Fruit fly (Drosophila melanogaster) whole organism, embryonic: ENCODE data around the gene CG13623.
A peak's percentile ranks its signal among the peaks of the same experiment; 100 is the strongest.

Experiments used
- Aef1 ChIP-seq: fragments of 200-800 bp; sonication (Bioruptor generic); IDR thresholded peaks from 3 replicates; pipeline ENCODE4 v1.3.6; 2022; ENCODE audit warnings: missing biosample characterization, missing genetic modification characterization
- Atf6 ChIP-seq: fragments of 200-800 bp; sonication (Bioruptor generic); IDR thresholded peaks from 2 replicates; pipeline ENCODE4 v1.3.6; 2022; ENCODE audit warnings: missing biosample characterization, missing genetic modification characterization
- Bdp1 ChIP-seq: fragments of 200-800 bp; sonication (Bioruptor generic); optimal IDR thresholded peaks from 3 replicates; lab custom pipeline; 2016; ENCODE audit warnings: missing biosample characterization, missing genetic modification characterization
- Bgb ChIP-seq: fragments of 200-800 bp; sonication (Bioruptor generic); IDR thresholded peaks from 2 replicates; pipeline ENCODE4 v1.3.6; 2022; ENCODE audit warnings: missing biosample characterization, missing genetic modification characterization; ENCODE audit not compliant: partially characterized antibody
- CG11093 ChIP-seq: fragments of 200-800 bp; sonication (Bioruptor generic); IDR thresholded peaks from 3 replicates; pipeline ENCODE4 v1.3.6; 2022; ENCODE audit warnings: missing biosample characterization, missing genetic modification characterization
- CG11695 ChIP-seq: fragments of 200-800 bp; sonication (Bioruptor generic); IDR thresholded peaks from 3 replicates; pipeline ENCODE4 v1.3.6; 2022; ENCODE audit warnings: missing biosample characterization, missing genetic modification characterization
- CG12155 ChIP-seq: fragments of 200-800 bp; sonication (Bioruptor generic); optimal IDR thresholded peaks from 3 replicates; lab custom pipeline; 2016; ENCODE audit warnings: missing biosample characterization, missing genetic modification characterization
- CG12391 ChIP-seq: fragments of 200-800 bp; sonication (Bioruptor generic); optimal IDR thresholded peaks from 3 replicates; lab custom pipeline; 2018; ENCODE audit warnings: missing biosample characterization, mild to moderate bottlenecking, missing genetic modification characterization, moderate library complexity
- CG1602 ChIP-seq: fragments of 200-800 bp; sonication (Bioruptor generic); optimal IDR thresholded peaks from 3 replicates; lab custom pipeline; 2016; ENCODE audit warnings: missing biosample characterization, missing genetic modification characterization
- CG17186 ChIP-seq: fragments of 200-800 bp; sonication (Bioruptor generic); optimal IDR thresholded peaks from 3 replicates; lab custom pipeline; 2017; ENCODE audit warnings: missing biosample characterization, missing genetic modification reagents, missing genetic modification characterization
- CG17328 ChIP-seq: fragments of 200-800 bp; sonication (Bioruptor generic); IDR thresholded peaks from 2 replicates; pipeline ENCODE4 v1.3.6; 2022; ENCODE audit warnings: missing biosample characterization, missing genetic modification characterization
- CG2712 ChIP-seq: fragments of 200-800 bp; optimal IDR thresholded peaks from 3 replicates; lab custom pipeline; 2019; ENCODE audit warnings: missing biosample characterization, mild to moderate bottlenecking, missing genetic modification characterization, moderate library complexity
- CG30403 ChIP-seq: fragments of 200-800 bp; sonication (Bioruptor generic); optimal IDR thresholded peaks from 3 replicates; lab custom pipeline; 2016; ENCODE audit warnings: missing biosample characterization, missing genetic modification characterization
- CG31365 ChIP-seq: fragments of 200-800 bp; sonication (Bioruptor generic); optimal IDR thresholded peaks from 2 replicates; lab custom pipeline; 2018; ENCODE audit warnings: missing biosample characterization, mild to moderate bottlenecking, missing genetic modification characterization
- CG34376 ChIP-seq: fragments of 200-800 bp; sonication (Bioruptor generic); optimal IDR thresholded peaks from 2 replicates; lab custom pipeline; 2018; ENCODE audit warnings: missing biosample characterization, mild to moderate bottlenecking, missing genetic modification characterization
- CG7745 ChIP-seq: fragments of 200-800 bp; sonication (Bioruptor generic); optimal IDR thresholded peaks from 2 replicates; lab custom pipeline; 2018; ENCODE audit warnings: missing biosample characterization, mild to moderate bottlenecking, missing genetic modification characterization, moderate library complexity
- Dad ChIP-seq: fragments of 200-800 bp; sonication (Bioruptor generic); optimal IDR thresholded peaks from 3 replicates; lab custom pipeline; 2016; ENCODE audit warnings: missing biosample characterization, missing genetic modification characterization
- Doc2 ChIP-seq: fragments of 200-800 bp; sonication (Bioruptor generic); IDR thresholded peaks from 2 replicates; pipeline ENCODE4 v1.3.6; 2022; ENCODE audit warnings: missing biosample characterization, missing genetic modification characterization
- Elba2 ChIP-seq: fragments of 200-800 bp; sonication (Bioruptor generic); optimal IDR thresholded peaks from 3 replicates; lab custom pipeline; 2016; ENCODE audit warnings: missing biosample characterization, missing genetic modification characterization
- Hmx ChIP-seq: fragments of 200-800 bp; sonication (Bioruptor generic); optimal IDR thresholded peaks from 2 replicates; lab custom pipeline; 2016; ENCODE audit warnings: missing biosample characterization, missing genetic modification characterization
- Jarid2 ChIP-seq: fragments of 200-800 bp; sonication (Bioruptor generic); optimal IDR thresholded peaks from 3 replicates; lab custom pipeline; 2017; ENCODE audit warnings: mild to moderate bottlenecking, missing biosample characterization, missing genetic modification reagents, missing genetic modification characterization
- Mrtf ChIP-seq: fragments of 200-800 bp; sonication (Bioruptor generic); IDR thresholded peaks from 3 replicates; pipeline ENCODE4 v1.3.6; 2022; ENCODE audit warnings: missing biosample characterization, missing genetic modification characterization
- Spps ChIP-seq: fragments of 200-800 bp; sonication (Bioruptor generic); optimal IDR thresholded peaks from 2 replicates; lab custom pipeline; 2018; ENCODE audit warnings: missing biosample characterization, mild to moderate bottlenecking, missing genetic modification characterization
- Xbp1 ChIP-seq: fragments of 200-800 bp; sonication (Bioruptor generic); optimal IDR thresholded peaks from 3 replicates; lab custom pipeline; 2016; ENCODE audit warnings: missing biosample characterization, mild to moderate bottlenecking, missing genetic modification characterization
- Xrp1 ChIP-seq: fragments of 200-800 bp; sonication (Bioruptor generic); IDR thresholded peaks from 2 replicates; pipeline ENCODE4 v1.3.6; 2022; ENCODE audit warnings: missing biosample characterization, missing genetic modification characterization
- ac ChIP-seq: fragments of 200-800 bp; sonication (Bioruptor generic); optimal IDR thresholded peaks from 3 replicates; lab custom pipeline; 2017; ENCODE audit warnings: missing biosample characterization, mild to moderate bottlenecking, missing genetic modification characterization
- ash1 ChIP-seq: fragments of 200-800 bp; sonication (Bioruptor generic); optimal IDR thresholded peaks from 2 replicates; lab custom pipeline; 2018; ENCODE audit warnings: missing biosample characterization, mild to moderate bottlenecking, missing genetic modification characterization
- chinmo ChIP-seq: fragments of 200-800 bp; sonication (Bioruptor generic); IDR thresholded peaks from 4 replicates; pipeline ENCODE4 v1.3.6; 2022; ENCODE audit warnings: missing biosample characterization, missing genetic modification characterization; ENCODE audit not compliant: partially characterized antibody
- crol ChIP-seq: fragments of 200-800 bp; sonication (Bioruptor generic); IDR thresholded peaks from 2 replicates; pipeline ENCODE4 v1.3.6; 2022; ENCODE audit warnings: missing biosample characterization, missing genetic modification characterization
- disco-r ChIP-seq: fragments of 200-800 bp; sonication (Bioruptor generic); optimal IDR thresholded peaks from 2 replicates; lab custom pipeline; 2016; ENCODE audit warnings: missing biosample characterization, missing genetic modification characterization
- esg ChIP-seq: fragments of 200-800 bp; sonication (Bioruptor generic); conservative IDR thresholded peaks from 2 replicates; pipeline ENCODE4 v1.3.6; 2022; ENCODE audit warnings: missing biosample characterization, missing genetic modification characterization
- exex ChIP-seq: fragments of 200-800 bp; sonication (Bioruptor generic); optimal IDR thresholded peaks from 4 replicates; lab custom pipeline; 2018; ENCODE audit warnings: missing biosample characterization, mild to moderate bottlenecking, missing genetic modification characterization, moderate library complexity
- gsb-n ChIP-seq: fragments of 200-800 bp; sonication (Bioruptor generic); optimal IDR thresholded peaks from 3 replicates; lab custom pipeline; 2018; ENCODE audit warnings: missing biosample characterization, mild to moderate bottlenecking, missing genetic modification characterization
- hb ChIP-seq: fragments of 200-800 bp; sonication (Bioruptor generic); IDR thresholded peaks from 3 replicates; pipeline ENCODE4 v1.3.6; 2022; ENCODE audit warnings: missing biosample characterization, missing genetic modification characterization; ENCODE audit not compliant: partially characterized antibody
- mirr ChIP-seq: fragments of 200-800 bp; sonication (Bioruptor generic); optimal IDR thresholded peaks from 3 replicates; lab custom pipeline; 2018; ENCODE audit warnings: missing biosample characterization, mild to moderate bottlenecking, missing genetic modification characterization
- mld ChIP-seq: fragments of 200-800 bp; sonication (Bioruptor generic); IDR thresholded peaks from 3 replicates; pipeline ENCODE4 v1.3.6; 2022; ENCODE audit warnings: missing biosample characterization, missing genetic modification characterization; ENCODE audit not compliant: partially characterized antibody
- nom ChIP-seq: fragments of 200-800 bp; sonication (Bioruptor generic); optimal IDR thresholded peaks from 2 replicates; lab custom pipeline; 2017; ENCODE audit warnings: missing biosample characterization, missing genetic modification characterization, mild to moderate bottlenecking, moderate library complexity, missing genetic modification reagents
- otp ChIP-seq: fragments of 200-800 bp; sonication (Bioruptor generic); IDR thresholded peaks from 3 replicates; pipeline ENCODE4, ENCODE4 v1.3.6; 2022; ENCODE audit warnings: missing biosample characterization, missing genetic modification characterization
- pb ChIP-seq: fragments of 200-800 bp; sonication (Bioruptor generic); optimal IDR thresholded peaks from 3 replicates; lab custom pipeline; 2016; ENCODE audit warnings: missing biosample characterization, missing genetic modification characterization
- pum ChIP-seq: fragments of 200-800 bp; sonication (Bioruptor generic); optimal IDR thresholded peaks from 2 replicates; lab custom pipeline; 2016; ENCODE audit warnings: missing biosample characterization, missing genetic modification characterization
- ranshi ChIP-seq: fragments of 200-800 bp; sonication (Bioruptor generic); IDR thresholded peaks from 2 replicates; pipeline ENCODE4 v1.3.6; 2022; ENCODE audit warnings: missing biosample characterization, missing genetic modification characterization
- rib ChIP-seq: fragments of 200-800 bp; sonication (Bioruptor generic); IDR thresholded peaks from 2 replicates; pipeline ENCODE4 v1.3.6; 2022; ENCODE audit warnings: missing biosample characterization, missing genetic modification characterization
- shn ChIP-seq: fragments of 200-800 bp; sonication (Bioruptor generic); optimal IDR thresholded peaks from 3 replicates; lab custom pipeline; 2016; ENCODE audit warnings: missing biosample characterization, missing genetic modification characterization
- sim ChIP-seq: fragments of 200-800 bp; sonication (Bioruptor generic); IDR thresholded peaks from 2 replicates; pipeline ENCODE4 v1.3.6; 2022; ENCODE audit warnings: missing biosample characterization, missing genetic modification characterization
- stc ChIP-seq: fragments of 200-800 bp; sonication (Bioruptor generic); IDR thresholded peaks from 2 replicates; pipeline ENCODE4 v1.3.6; 2022; ENCODE audit warnings: missing biosample characterization, missing genetic modification characterization

The CG13623 gene

dm6 chr3R:24563039-24563825, 32.9 kb upstream of the CG13623 start (continued):
- 0 out of 2 replicates have a peak, but pooled peaks have one; percentile 20 for TF ChIP-seq crol (GFP tag; lab: Robert Waterston, UW)
- no peak for TF ChIP-seq esg (GFP tag; lab: Robert Waterston, UW)
- TF ChIP-seq CG11093 (GFP tag; lab: Robert Waterston, UW) = no peak
- TF ChIP-seq otp = no peak
- peak; percentile 77 for TF ChIP-seq exex
- peak; percentile 63 for TF ChIP-seq CG34376 (GFP tag; lab: Kevin White, UChicago)
- no peak for TF ChIP-seq ac (GFP tag; lab: Kevin White, UChicago)
- no peak for TF ChIP-seq CG11695 (GFP tag; lab: Robert Waterston, UW)
- TF ChIP-seq chinmo (GFP tag; lab: Robert Waterston, UW) = no peak
- peak; percentile 44 for TF ChIP-seq mirr
- TF ChIP-seq Bgb (GFP tag; lab: Robert Waterston, UW) = no peak
- no peak for TF ChIP-seq shn (GFP tag; lab: Kevin White, UChicago)
- no peak for TF ChIP-seq CG31365 (tag; lab: Kevin White, UChicago)
- no peak for TF ChIP-seq CG30403
- TF ChIP-seq Atf6 (GFP tag; lab: Robert Waterston, UW) = no peak
- TF ChIP-seq Mrtf (GFP tag; lab: Robert Waterston, UW) = no peak
- no peak for TF ChIP-seq Dad (GFP tag; lab: Kevin White, UChicago)
- TF ChIP-seq ash1 (GFP tag; lab: Kevin White, UChicago) = no peak
- no peak for TF ChIP-seq pb (GFP tag; lab: Kevin White, UChicago)
- TF ChIP-seq gsb-n = no peak
- TF ChIP-seq mld = peak; percentile 42; the same call in 1 of the 3 replicates
- no peak for TF ChIP-seq ranshi
- no peak for TF ChIP-seq CG17328 (GFP tag; lab: Robert Waterston, UW)
- TF ChIP-seq rib (GFP tag; lab: Robert Waterston, UW) = peak; percentile 62; the same call in 1 of the 2 replicates
- TF ChIP-seq hb (GFP tag; lab: Robert Waterston, UW) = no peak
- no peak for TF ChIP-seq Xbp1
- no peak for TF ChIP-seq sim (GFP tag; lab: Robert Waterston, UW)
- TF ChIP-seq Jarid2 (GFP tag; lab: Kevin White, UChicago) = no peak
- no peak for TF ChIP-seq pum (GFP tag; lab: Kevin White, UChicago)

- TF ChIP-seq nom (GFP tag; lab: Kevin White, UChicago) (no peak), stc (no peak), Doc2 (GFP tag; lab: Robert Waterston, UW) (no peak), Spps (tag; lab: Kevin White, UChicago) (no peak), CG12391 (tag; lab: Kevin White, UChicago) (no peak), Bdp1 (GFP tag; lab: Kevin White, UChicago) (no peak), CG11093 (GFP tag; lab: Robert Waterston, UW) (no peak), CG1602 (GFP tag; lab: Kevin White, UChicago) (no peak), CG7745 (tag; lab: Kevin White, UChicago) (no peak), CG12155 (no peak), Aef1 (GFP tag; lab: Robert Waterston, UW) (no peak), Hmx (GFP tag; lab: Kevin White, UChicago) (no peak), Xrp1 (GFP tag; lab: Robert Waterston, UW) (no peak), CG2712 (tag; lab: Kevin White, UChicago) (no peak), disco-r (GFP tag; lab: Kevin White, UChicago) (no peak), CG17186 (GFP tag; lab: Kevin White, UChicago) (no peak), Elba2 (GFP tag; lab: Kevin White, UChicago) (no peak)
Observed at dm6 chr3R:24562323-24563025, 32.1 kb upstream of the CG13623 start.
